Fruit fly (Drosophila melanogaster): ENCODE measurements around the gene CG43294.

DNA sequence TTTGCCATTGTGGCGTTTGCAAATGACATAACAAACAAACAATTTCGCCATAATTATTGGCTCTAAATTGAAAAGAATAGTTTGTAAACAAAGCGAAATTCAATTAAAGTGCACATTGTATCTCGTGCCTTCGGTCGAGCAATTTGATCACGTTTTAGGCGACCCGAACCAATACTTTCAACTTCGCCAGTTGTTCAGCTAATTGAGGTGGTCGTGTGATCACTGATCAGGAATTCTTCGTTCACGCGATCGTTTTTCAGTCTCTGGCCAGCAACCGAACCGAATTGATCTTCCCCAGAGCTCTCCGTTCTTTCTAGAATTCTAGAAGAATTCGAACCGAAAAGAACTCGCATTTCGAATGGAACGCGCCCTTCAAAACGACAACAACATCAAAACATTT is 46.1 kb downstream of the CG43294 start:
- TF ChIP-seq insv (optimal IDR thresholded peaks at IDR 0.05) = no peak
- no peak for TF ChIP-seq Sin3A (optimal IDR thresholded peaks at IDR 0.05)
- TF ChIP-seq ttk (optimal IDR thresholded peaks at IDR 0.05) = no peak
- no peak for TF ChIP-seq psq (optimal IDR thresholded peaks at IDR 0.05)
